Worm (Caenorhabditis elegans): ENCODE results near the gene F20D12.12.

Gene F20D12.12

DNA sequence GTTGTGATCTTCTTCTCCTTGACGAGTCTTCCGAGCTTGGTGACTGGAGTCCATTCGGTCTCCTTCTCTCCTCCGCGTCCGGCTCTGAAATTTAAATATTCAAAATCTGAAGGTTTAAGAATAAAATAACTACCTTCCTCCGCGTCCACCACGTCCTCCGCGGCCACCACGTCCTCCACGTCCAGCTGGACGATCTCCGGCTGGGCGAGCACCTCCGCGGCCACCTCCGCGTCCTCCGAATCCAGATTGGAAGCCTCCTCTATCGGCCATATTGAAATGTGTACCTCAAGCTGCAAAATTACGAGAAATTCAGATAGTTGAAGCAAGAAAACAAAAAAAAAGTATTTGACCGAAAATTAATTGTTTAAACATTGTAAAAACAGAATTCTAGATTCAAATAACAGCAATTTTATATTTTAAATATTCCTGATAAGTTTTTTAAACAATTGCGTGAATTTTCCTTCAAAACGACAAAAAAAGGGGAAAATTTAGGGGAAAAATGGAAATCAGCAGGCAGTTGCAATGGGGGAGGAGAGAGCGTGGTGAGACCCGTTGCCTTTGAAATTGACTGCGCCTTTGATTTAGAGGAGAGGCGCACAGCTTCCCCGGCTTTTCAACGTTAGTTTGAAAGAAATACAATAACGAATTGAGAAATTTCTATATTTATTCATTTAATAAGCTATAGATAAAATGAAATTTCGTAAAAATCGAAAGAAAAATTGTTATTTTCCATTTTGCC lies 21.0 kb upstream of the F20D12.12 start, which contains the start of gene rps-2:
Gene rps-2 (minus strand): TSS at position 290 of the 739 bp plus-strand sequence.
- no peak for TF ChIP-seq nhr-237 (tag; optimal IDR thresholded peaks at IDR 0.05)
- TF ChIP-seq lsy-2 (tag; optimal IDR thresholded peaks at IDR 0.05): peak; percentile 64
- TF ChIP-seq elt-1 (tag; optimal IDR thresholded peaks at IDR 0.05; ENCODE audit: borderline replicate concordance, insufficient read depth): no peak
- TF ChIP-seq nhr-12 (tag; optimal IDR thresholded peaks at IDR 0.05): no peak
- TF ChIP-seq zip-8 (tag; optimal IDR thresholded peaks at IDR 0.05): no peak
- TF ChIP-seq ham-2 (GFP tag; optimal IDR thresholded peaks at IDR 0.05): no peak
- TF ChIP-seq unc-120 (tag; optimal IDR thresholded peaks at IDR 0.05; ENCODE audit: poor library complexity, severe bottlenecking): peak; percentile 9
- peak; percentile 30 for TF ChIP-seq hlh-1 (tag; optimal IDR thresholded peaks at IDR 0.05)
- no peak for TF ChIP-seq bed-3 (GFP tag; optimal IDR thresholded peaks at IDR 0.05)
- no peak for TF ChIP-seq unc-39 (tag; optimal IDR thresholded peaks at IDR 0.05)
- no peak for TF ChIP-seq ztf-11 (tag; optimal IDR thresholded peaks at IDR 0.05)
- peak; percentile 31 for TF ChIP-seq mep-1 (tag; optimal IDR thresholded peaks at IDR 0.05)

DNA sequence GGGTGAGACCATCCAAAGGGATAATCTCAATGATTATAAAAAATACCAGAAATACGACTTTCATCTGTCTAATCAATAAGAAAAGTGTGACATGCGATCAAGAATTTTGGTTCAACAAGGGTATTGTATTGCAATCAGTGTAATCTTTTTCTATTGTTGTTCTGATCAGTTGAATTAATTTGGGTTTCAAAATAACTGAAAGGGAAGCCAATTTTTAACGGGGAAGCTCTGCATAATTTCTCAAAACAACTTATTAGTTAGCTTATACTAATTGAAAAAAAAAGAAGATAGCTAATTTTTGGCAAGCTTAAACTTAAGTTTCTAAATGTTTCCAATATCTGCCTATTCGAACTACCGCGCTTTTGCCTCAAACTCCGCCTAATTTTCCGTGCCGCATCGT lies 20.0 kb upstream of the F20D12.12 start, which contains the start of gene C49H3.12:
Gene C49H3.12 (minus strand): TSS at position 101 of the 400 bp plus-strand sequence.
- no peak for TF ChIP-seq ham-2 (GFP tag; optimal IDR thresholded peaks at IDR 0.05)
- TF ChIP-seq elt-3 (tag; optimal IDR thresholded peaks at IDR 0.05): no peak
- TF ChIP-seq unc-39 (tag; optimal IDR thresholded peaks at IDR 0.05): no peak
- TF ChIP-seq blmp-1 (tag; optimal IDR thresholded peaks at IDR 0.05): no peak
- no peak for TF ChIP-seq ceh-43 (GFP tag; optimal IDR thresholded peaks at IDR 0.05)
- TF ChIP-seq cnd-1 (tag; optimal IDR thresholded peaks at IDR 0.05): no peak
- TF ChIP-seq tbx-8 (GFP tag; optimal IDR thresholded peaks at IDR 0.05): no peak

DNA sequence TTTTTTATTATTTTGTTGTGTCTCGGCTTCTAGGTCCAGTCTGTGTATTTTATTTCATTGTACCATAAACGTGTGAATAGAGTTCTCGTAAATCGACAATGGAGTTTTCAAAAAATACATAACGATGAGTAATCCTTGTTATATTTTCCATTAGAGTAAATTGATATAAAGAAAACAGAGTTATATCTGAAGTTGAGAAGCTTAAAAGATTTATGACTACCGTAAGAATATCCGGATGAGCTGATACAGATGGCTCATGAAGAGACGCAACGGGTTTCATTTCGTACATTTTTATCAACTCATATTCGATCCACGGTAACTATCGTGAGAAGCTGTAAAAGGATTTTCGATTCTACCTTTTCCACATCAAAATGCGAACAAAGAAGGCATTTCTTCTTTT lies 19.4 kb upstream of the F20D12.12 start, which contains the start of gene gcy-8:
Gene gcy-8 (plus strand): TSS at position 301 of the 400 bp plus-strand sequence.
- TF ChIP-seq nhr-76 (tag; optimal IDR thresholded peaks at IDR 0.05): no peak
- no peak for TF ChIP-seq snpc-4 (tag; optimal IDR thresholded peaks at IDR 0.05)
- no peak for TF ChIP-seq ceh-43 (GFP tag; optimal IDR thresholded peaks at IDR 0.05)
- no peak for TF ChIP-seq mls-2 (tag; optimal IDR thresholded peaks at IDR 0.05)
- TF ChIP-seq lin-13 (tag; optimal IDR thresholded peaks at IDR 0.05): no peak
- TF ChIP-seq nhr-12 (tag; optimal IDR thresholded peaks at IDR 0.05): no peak
- TF ChIP-seq M03D4.4 (tag; optimal IDR thresholded peaks at IDR 0.05): no peak
- TF ChIP-seq mab-5 (tag; optimal IDR thresholded peaks at IDR 0.05): no peak
- no peak for TF ChIP-seq tbx-8 (GFP tag; optimal IDR thresholded peaks at IDR 0.05)
- TF ChIP-seq nhr-237 (tag; optimal IDR thresholded peaks at IDR 0.05): no peak
- no peak for TF ChIP-seq ceh-39 (tag; optimal IDR thresholded peaks at IDR 0.05)
- no peak for TF ChIP-seq flh-1 (GFP tag; optimal IDR thresholded peaks at IDR 0.05)
- no peak for TF ChIP-seq elt-1 (tag; optimal IDR thresholded peaks at IDR 0.05; ENCODE audit: borderline replicate concordance, insufficient read depth)
- no peak for TF ChIP-seq ztf-11 (tag; optimal IDR thresholded peaks at IDR 0.05)
- TF ChIP-seq bed-3 (GFP tag; optimal IDR thresholded peaks at IDR 0.05): no peak

DNA sequence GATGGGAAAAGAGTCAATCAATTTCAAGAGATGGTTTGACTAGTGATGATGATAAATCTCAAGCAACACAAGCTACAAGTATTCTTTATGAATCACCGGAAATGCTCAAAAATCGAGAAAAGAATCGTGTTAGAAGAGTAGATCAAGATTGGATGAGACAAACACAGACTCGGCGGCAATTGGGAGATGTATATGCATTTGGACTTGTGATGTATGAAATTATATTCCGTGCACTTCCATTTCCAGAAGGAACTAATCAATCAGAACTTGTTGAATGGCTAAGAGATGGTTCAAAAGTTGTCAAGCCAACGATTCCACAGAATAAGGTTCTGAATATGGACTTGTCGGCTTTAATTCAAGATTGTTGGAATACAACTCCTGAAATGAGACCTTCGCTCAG lies 15.4 kb upstream of the F20D12.12 start:
- TF ChIP-seq mep-1 (tag; optimal IDR thresholded peaks at IDR 0.05) (no peak), elt-1 (tag; optimal IDR thresholded peaks at IDR 0.05; ENCODE audit: borderline replicate concordance, insufficient read depth) (no peak), pha-4 (tag; optimal IDR thresholded peaks at IDR 0.05) (no peak), elt-3 (tag; optimal IDR thresholded peaks at IDR 0.05) (no peak), lin-32 (GFP tag; optimal IDR thresholded peaks at IDR 0.05) (no peak)

DNA sequence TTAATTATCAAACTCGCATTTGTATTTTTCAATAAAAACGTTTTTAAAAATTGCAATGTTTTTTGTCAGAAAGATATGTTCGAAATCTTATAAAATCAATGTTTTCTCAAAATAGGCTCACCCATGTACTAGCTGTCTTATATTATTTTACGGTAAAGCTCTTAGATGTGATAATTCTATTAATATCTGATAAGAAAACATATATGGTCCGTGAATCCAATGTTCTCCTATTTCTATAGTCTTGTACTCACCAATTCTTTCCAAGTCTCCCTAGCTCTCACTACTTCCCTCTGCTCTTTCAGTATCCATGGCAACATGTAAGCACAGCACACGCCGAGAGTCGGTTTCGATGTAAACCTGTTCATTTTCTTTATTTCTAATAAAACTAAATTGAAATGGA lies 13.5 kb upstream of the F20D12.12 start, which contains the start of gene bbs-2:
Gene bbs-2 (plus strand): TSS at position 301 of the 400 bp plus-strand sequence.
- TF ChIP-seq ceh-43 (GFP tag; optimal IDR thresholded peaks at IDR 0.05) (no peak), snpc-4 (tag; optimal IDR thresholded peaks at IDR 0.05) (no peak), zip-8 (tag; optimal IDR thresholded peaks at IDR 0.05) (no peak), M03D4.4 (tag; optimal IDR thresholded peaks at IDR 0.05) (no peak), nhr-237 (tag; optimal IDR thresholded peaks at IDR 0.05) (no peak), blmp-1 (tag; optimal IDR thresholded peaks at IDR 0.05) (no peak), ceh-39 (tag; optimal IDR thresholded peaks at IDR 0.05) (no peak), sptf-1 (tag; optimal IDR thresholded peaks at IDR 0.05) (no peak), lsy-2 (tag; optimal IDR thresholded peaks at IDR 0.05) (no peak), nhr-76 (tag; optimal IDR thresholded peaks at IDR 0.05) (no peak), unc-39 (tag; optimal IDR thresholded peaks at IDR 0.05) (no peak), hlh-1 (tag; optimal IDR thresholded peaks at IDR 0.05) (no peak), tbx-8 (GFP tag; optimal IDR thresholded peaks at IDR 0.05) (no peak), mls-2 (tag; optimal IDR thresholded peaks at IDR 0.05) (no peak), nhr-12 (tag; optimal IDR thresholded peaks at IDR 0.05) (no peak), unc-120 (tag; optimal IDR thresholded peaks at IDR 0.05; ENCODE audit: poor library complexity, severe bottlenecking) (no peak), sem-2 (GFP tag; optimal IDR thresholded peaks at IDR 0.05) (no peak), mep-1 (tag; optimal IDR thresholded peaks at IDR 0.05) (no peak)
